Worm (Caenorhabditis elegans) whole organism, mixed stage, embryonic: ENCODE measurements around the gene R13A5.7.

ENCODE experiments used
- unc-39 ChIP-seq: fragments of 150-350 bp; optimal IDR thresholded peaks from 2 replicates; lab custom pipeline; 2014; ENCODE audit warnings: missing biosample characterization, missing genetic modification characterization
- ztf-11 ChIP-seq: fragments of 150-350 bp; optimal IDR thresholded peaks from 2 replicates; lab custom pipeline; 2014; ENCODE audit warnings: missing biosample characterization, missing genetic modification characterization

DNA sequence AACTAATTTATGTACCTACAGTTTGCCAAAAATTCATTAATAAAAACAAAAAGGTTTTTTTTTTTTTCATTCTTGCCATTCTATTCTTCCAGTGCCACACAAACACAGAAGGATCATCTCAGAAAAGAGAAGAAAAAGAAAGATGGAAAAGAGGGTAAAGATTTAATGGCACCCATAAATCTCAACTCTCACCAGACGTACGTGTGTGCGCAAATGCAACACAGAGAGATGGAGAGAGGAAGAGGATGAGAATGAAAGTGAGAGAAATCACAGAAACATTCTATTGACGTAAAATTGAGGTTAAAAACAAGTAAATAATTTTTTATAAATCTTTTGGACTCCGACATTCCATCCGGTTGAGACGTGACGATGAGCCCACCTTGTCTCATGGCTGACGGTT lies 25.7 kb downstream of the R13A5.7 start:
- TF ChIP-seq unc-39, result no peak
- no peak for TF ChIP-seq ztf-11 (tag; lab: Kevin White, UChicago)
